Worm (Caenorhabditis elegans) whole organism, L1 larva: ENCODE measurements around the gene nhr-228.

Source experiments
- alr-1 ChIP-seq: fragments of 200-800 bp; sonication (Bioruptor generic); optimal IDR thresholded peaks from 2 replicates; lab custom pipeline; 2018; ENCODE audit warnings: borderline replicate concordance, mild to moderate bottlenecking, missing genetic modification characterization, missing compliant biosample characterization
- aly-2 ChIP-seq: fragments of 150-350 bp; optimal IDR thresholded peaks from 2 replicates; lab custom pipeline; 2014; ENCODE audit warnings: missing biosample characterization, missing genetic modification characterization
- efl-1 ChIP-seq, 4 experiments: fragments of 150-350 bp; optimal IDR thresholded peaks in 3 of 4; peaks in 1 of 4; 1 replicate in 1 of 4; 2 replicates in 3 of 4; lab custom pipeline; 2014; ENCODE audit warnings: missing biosample characterization in 2 of 4, missing genetic modification characterization in 2 of 4, missing genetic modification reagents in 2 of 4
- egl-27 ChIP-seq, 2 experiments: fragments of 150-350 bp in 1 of 2; sonication (generic microtip); optimal IDR thresholded peaks; 3 replicates each; lab custom pipeline; 2017 to 2018; ENCODE audit warnings: missing biosample characterization in 2 of 2, missing genetic modification characterization in 2 of 2, missing genetic modification reagents in 2 of 2
- lsy-2 ChIP-seq, 2 experiments: fragments of 150-350 bp; optimal IDR thresholded peaks; 2 replicates each; lab custom pipeline; 2014; ENCODE audit warnings: missing biosample characterization in 2 of 2, missing genetic modification characterization in 2 of 2
- mef-2 ChIP-seq: fragments of 150-350 bp; optimal IDR thresholded peaks from 2 replicates; lab custom pipeline; 2014; ENCODE audit warnings: missing biosample characterization, missing genetic modification characterization
- nhr-76 ChIP-seq: sonication (generic microtip); optimal IDR thresholded peaks from 2 replicates; lab custom pipeline; 2017; ENCODE audit warnings: missing biosample characterization, missing genetic modification characterization
- tbx-2 ChIP-seq: sonication (generic microtip); optimal IDR thresholded peaks from 2 replicates; lab custom pipeline; 2016; ENCODE audit warnings: missing genetic modification characterization, missing compliant biosample characterization
- vab-15 ChIP-seq: sonication (generic microtip); optimal IDR thresholded peaks from 2 replicates; lab custom pipeline; 2017; ENCODE audit warnings: missing genotype, mild to moderate bottlenecking, missing genetic modification characterization, missing compliant biosample characterization
- zag-1 ChIP-seq: fragments of 150-350 bp; optimal IDR thresholded peaks from 2 replicates; lab custom pipeline; 2014; ENCODE audit warnings: missing biosample characterization, missing genetic modification characterization
- ztf-4 ChIP-seq: fragments of 150-350 bp; optimal IDR thresholded peaks from 2 replicates; lab custom pipeline; 2014; ENCODE audit warnings: missing biosample characterization, missing genetic modification characterization

- TF ChIP-seq mef-2 (tag; lab: Kevin White, UChicago) (no peak), aly-2 (tag; lab: Kevin White, UChicago) (no peak), lsy-2 (tag; optimal IDR thresholded peaks at IDR 0.05; lab: Kevin White, UChicago) (no peak), alr-1 (no peak), egl-27 (tag; optimal IDR thresholded peaks at IDR 0.05; lab: Kevin White, UChicago) (no peak), zag-1 (tag; lab: Kevin White, UChicago) (no peak), nhr-76 (no peak), efl-1 (optimal IDR thresholded peaks at IDR 0.05; lab: Kevin White, UChicago) (no peak), efl-1 (GFP tag; optimal IDR thresholded peaks at IDR 0.05 in 1 of 2; lab: Kevin White, UChicago) (no peak), ztf-4 (tag; lab: Kevin White, UChicago) (no peak), vab-15 (tag; lab: Kevin White, UChicago) (no peak), tbx-2 (tag; lab: Kevin White, UChicago) (no peak)
Observed at ce11 chrV:2271750-2272149, 9.8 kb upstream of the nhr-228 start, which contains the start of gene Y5H2A.1.
